Worm (Caenorhabditis elegans) whole organism, young adult: ENCODE data around the gene M60.4.

Experiments
- B0261.1 ChIP-seq: sonication (generic microtip); optimal IDR thresholded peaks from 2 replicates; lab custom pipeline; 2016; ENCODE audit warnings: mild to moderate bottlenecking, missing genetic modification characterization, moderate library complexity, missing compliant biosample characterization
- F33H1.4 ChIP-seq: fragments of 200-800 bp; sonication (Bioruptor generic); IDR thresholded peaks from 2 replicates; pipeline ENCODE4 v1.3.6; 2022; ENCODE audit warnings: missing genetic modification reagents, missing genetic modification characterization, missing compliant biosample characterization
- F39B2.1 ChIP-seq: fragments of 200-800 bp; sonication (Bioruptor generic); IDR thresholded peaks from 2 replicates; pipeline ENCODE4 v1.3.6; 2022; ENCODE audit warnings: missing genetic modification reagents, missing genetic modification characterization, missing compliant biosample characterization
- F57A8.1 ChIP-seq: fragments of 200-800 bp; sonication (Bioruptor generic); optimal IDR thresholded peaks from 2 replicates; lab custom pipeline; 2018; ENCODE audit warnings: mild to moderate bottlenecking, missing genetic modification characterization, moderate library complexity, missing compliant biosample characterization
- F57C9.4 ChIP-seq: sonication (generic microtip); optimal IDR thresholded peaks from 2 replicates; lab custom pipeline; 2017; ENCODE audit warnings: mild to moderate bottlenecking, missing genetic modification characterization, missing compliant biosample characterization
- K11D2.4 ChIP-seq: fragments of 200-800 bp; sonication (Bioruptor generic); IDR thresholded peaks from 2 replicates; pipeline ENCODE4 v1.3.6; 2022; ENCODE audit warnings: missing genetic modification reagents, missing genetic modification characterization, missing compliant biosample characterization
- K12H6.12 ChIP-seq: fragments of 200-800 bp; sonication (Bioruptor generic); optimal IDR thresholded peaks from 2 replicates; lab custom pipeline; 2018; ENCODE audit warnings: mild to moderate bottlenecking, missing genetic modification characterization, missing compliant biosample characterization
- T07F8.4 ChIP-seq: sonication (generic microtip); optimal IDR thresholded peaks from 2 replicates; lab custom pipeline; 2016; ENCODE audit warnings: mild to moderate bottlenecking, missing genetic modification characterization, moderate library complexity, missing compliant biosample characterization
- Y95B8A.8 ChIP-seq: fragments of 200-800 bp; sonication (Bioruptor generic); IDR thresholded peaks from 2 replicates; pipeline ENCODE4 v1.3.6; 2022; ENCODE audit warnings: missing genetic modification reagents, missing genetic modification characterization, missing compliant biosample characterization
- ZK185.1 ChIP-seq: sonication (generic microtip); optimal IDR thresholded peaks from 2 replicates; lab custom pipeline; 2016; ENCODE audit warnings: mild to moderate bottlenecking, missing genetic modification characterization, missing compliant biosample characterization; ENCODE audit not compliant: poor library complexity, severe bottlenecking
- ama-1 ChIP-seq, 3 experiments: fragments of 150-350 bp in 1 of 3; sonication (generic microtip) in 2 of 3; optimal IDR thresholded peaks; 2 replicates each; lab custom pipeline; 2014 to 2018; ENCODE audit warnings: missing biosample characterization in 2 of 3, missing genetic modification characterization in 2 of 3, missing genetic modification reagents in 2 of 3
- athp-1 ChIP-seq: sonication (generic microtip); optimal IDR thresholded peaks from 2 replicates; lab custom pipeline; 2017; ENCODE audit warnings: mild to moderate bottlenecking, missing genetic modification characterization, missing compliant biosample characterization
- attf-5 ChIP-seq: fragments of 200-800 bp; sonication (Bioruptor generic); optimal IDR thresholded peaks from 2 replicates; lab custom pipeline; 2018; ENCODE audit warnings: mild to moderate bottlenecking, missing genetic modification characterization, missing compliant biosample characterization
- cebp-1 ChIP-seq, 2 experiments: fragments of 200-800 bp in 1 of 2; sonication (Bioruptor generic) in 1 of 2; sonication (generic microtip) in 1 of 2; IDR thresholded peaks in 1 of 2; optimal IDR thresholded peaks in 1 of 2; 2 replicates each; pipeline versions ENCODE4 v1.3.6 to Lab custom; 2017 to 2022; ENCODE audit warnings: missing compliant biosample characterization in 2 of 2, missing genetic modification characterization in 2 of 2, mild to moderate bottlenecking in 1 of 2, missing genetic modification reagents in 1 of 2, moderate library complexity in 1 of 2
- ceh-27 ChIP-seq: fragments of 200-800 bp; sonication (Bioruptor generic); optimal IDR thresholded peaks from 2 replicates; lab custom pipeline; 2018; ENCODE audit warnings: mild to moderate bottlenecking, missing genetic modification characterization, moderate library complexity, missing compliant biosample characterization
- ceh-40 ChIP-seq: fragments of 200-800 bp; sonication (Bioruptor generic); IDR thresholded peaks from 2 replicates; pipeline ENCODE4 v1.3.6; 2022; ENCODE audit warnings: missing genetic modification characterization, missing compliant biosample characterization
- fkh-3 ChIP-seq: sonication (generic microtip); optimal IDR thresholded peaks from 2 replicates; lab custom pipeline; 2016; ENCODE audit warnings: mild to moderate bottlenecking, missing genetic modification characterization, missing compliant biosample characterization
- hmg-1.2 ChIP-seq: fragments of 200-800 bp; sonication (Bioruptor generic); IDR thresholded peaks from 2 replicates; pipeline ENCODE4 v1.3.6; 2022; ENCODE audit warnings: missing genetic modification reagents, missing genetic modification characterization, missing compliant biosample characterization
- lin-26 ChIP-seq: fragments of 200-800 bp; sonication (Bioruptor generic); IDR thresholded peaks from 2 replicates; pipeline ENCODE4 v1.3.6; 2022; ENCODE audit warnings: missing genetic modification reagents, missing genetic modification characterization, missing compliant biosample characterization
- lin-40 ChIP-seq: sonication (generic microtip); optimal IDR thresholded peaks from 2 replicates; lab custom pipeline; 2016; ENCODE audit warnings: missing genetic modification characterization, mild to moderate bottlenecking, missing compliant biosample characterization, missing genotype, missing genetic modification reagents
- lin-54 ChIP-seq: fragments of 200-800 bp; sonication (Bioruptor generic); optimal IDR thresholded peaks from 2 replicates; lab custom pipeline; 2018; ENCODE audit warnings: mild to moderate bottlenecking, missing genetic modification characterization, missing compliant biosample characterization
- lsl-1 ChIP-seq: fragments of 200-800 bp; sonication (Bioruptor generic); optimal IDR thresholded peaks from 2 replicates; lab custom pipeline; 2018; ENCODE audit warnings: mild to moderate bottlenecking, missing genetic modification characterization, moderate library complexity, missing compliant biosample characterization
- madf-6 ChIP-seq: fragments of 200-800 bp; sonication (Bioruptor generic); IDR thresholded peaks from 2 replicates; pipeline ENCODE4 v1.3.6; 2022; ENCODE audit warnings: missing genetic modification reagents, missing genetic modification characterization, missing compliant biosample characterization
- madf-8 ChIP-seq: fragments of 200-800 bp; sonication (Bioruptor generic); conservative IDR thresholded peaks from 2 replicates; pipeline ENCODE4 v1.3.6; 2022; ENCODE audit warnings: missing genetic modification reagents, missing genetic modification characterization, missing compliant biosample characterization
- mel-28 ChIP-seq: sonication (generic microtip); optimal IDR thresholded peaks from 2 replicates; lab custom pipeline; 2016; ENCODE audit warnings: borderline replicate concordance, mild to moderate bottlenecking, missing genetic modification characterization, missing compliant biosample characterization
- nhr-179 ChIP-seq: sonication (generic microtip); optimal IDR thresholded peaks from 2 replicates; lab custom pipeline; 2016; ENCODE audit warnings: mild to moderate bottlenecking, missing genetic modification characterization, missing compliant biosample characterization
- pha-4 ChIP-seq: fragments of 150-350 bp; sonication (generic microtip); optimal IDR thresholded peaks from 2 replicates; lab custom pipeline; 2014; ENCODE audit warnings: missing biosample characterization, missing genetic modification reagents, missing genetic modification characterization
- sdz-38 ChIP-seq: sonication (generic microtip); optimal IDR thresholded peaks from 2 replicates; lab custom pipeline; 2016; ENCODE audit warnings: missing genotype, missing genetic modification characterization, missing compliant biosample characterization
- sptf-2 ChIP-seq: fragments of 200-800 bp; sonication (Bioruptor generic); optimal IDR thresholded peaks from 2 replicates; lab custom pipeline; 2018; ENCODE audit warnings: mild to moderate bottlenecking, missing genetic modification characterization, missing compliant biosample characterization
- unc-62 ChIP-seq: fragments of 150-350 bp; optimal IDR thresholded peaks from 2 replicates; lab custom pipeline; 2014; ENCODE audit warnings: missing biosample characterization, missing genetic modification reagents, missing genetic modification characterization
- xnd-1 ChIP-seq: sonication (generic microtip); optimal IDR thresholded peaks from 2 replicates; lab custom pipeline; 2016; ENCODE audit warnings: missing genotype, missing genetic modification reagents, missing genetic modification characterization, missing compliant biosample characterization
- zim-3 ChIP-seq: sonication (generic microtip); optimal IDR thresholded peaks from 2 replicates; lab custom pipeline; 2017; ENCODE audit warnings: mild to moderate bottlenecking, missing genetic modification characterization, moderate library complexity, missing compliant biosample characterization
- ztf-26 ChIP-seq: sonication (generic microtip); optimal IDR thresholded peaks from 2 replicates; lab custom pipeline; 2017; ENCODE audit warnings: missing genetic modification characterization, missing compliant biosample characterization
- ztf-28 ChIP-seq: fragments of 200-800 bp; sonication (Bioruptor generic); IDR thresholded peaks from 2 replicates; pipeline ENCODE4 v1.3.6; 2022; ENCODE audit warnings: missing genetic modification reagents, missing genetic modification characterization, missing compliant biosample characterization

M60.4 gene

DNA sequence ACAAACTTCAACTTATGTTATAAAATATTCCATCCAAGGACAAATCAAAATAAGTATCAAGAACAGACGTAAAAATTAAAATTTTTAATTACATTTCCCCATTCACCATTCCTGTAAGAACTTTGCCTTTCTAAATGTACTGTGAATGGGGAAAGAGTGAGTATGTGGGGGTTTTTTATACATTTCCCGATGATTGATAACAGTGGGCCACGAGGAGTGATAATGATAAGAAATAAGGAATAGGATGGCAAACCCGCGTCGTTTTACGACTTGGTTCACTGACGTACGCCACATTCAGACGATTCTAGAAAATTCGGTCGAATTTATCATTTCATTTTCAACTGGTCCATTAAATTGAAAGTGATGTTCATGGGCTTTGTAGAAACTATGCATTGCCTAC lies 25.1 kb downstream of the M60.4 start, which contains the start of gene cdd-1 (continued):
- TF ChIP-seq fkh-3 (tag; lab: Kevin White, UChicago): no peak
- TF ChIP-seq F39B2.1: no peak
- TF ChIP-seq F57C9.4 (tag; lab: Kevin White, UChicago): no peak
- no peak for TF ChIP-seq sptf-2 (GFP tag; lab: Kevin White, UChicago)
- no peak for TF ChIP-seq B0261.1 (tag; lab: Kevin White, UChicago)
- peak; percentile 50 for TF ChIP-seq lin-40 (tag; lab: Kevin White, UChicago)
- no peak for TF ChIP-seq F33H1.4 (GFP tag; lab: Robert Waterston, UW)
- no peak for TF ChIP-seq madf-6 (GFP tag; lab: Robert Waterston, UW)
- no peak for TF ChIP-seq lin-54 (GFP tag; lab: Kevin White, UChicago)
- TF ChIP-seq ama-1 (optimal IDR thresholded peaks at IDR 0.05; lab: Kevin White, UChicago): no peak
- no peak for TF ChIP-seq ama-1 (GFP tag; optimal IDR thresholded peaks at IDR 0.05; lab: Kevin White, UChicago)
- TF ChIP-seq ceh-40 (GFP tag; lab: Robert Waterston, UW): no peak
- TF ChIP-seq attf-5 (GFP tag; lab: Kevin White, UChicago): no peak
- TF ChIP-seq ztf-28: no peak
- TF ChIP-seq nhr-179 (tag; lab: Kevin White, UChicago): no peak
- TF ChIP-seq mel-28 (tag; lab: Kevin White, UChicago): no peak
- TF ChIP-seq Y95B8A.8: no peak
- no peak for TF ChIP-seq pha-4 (tag; lab: Kevin White, UChicago)

DNA sequence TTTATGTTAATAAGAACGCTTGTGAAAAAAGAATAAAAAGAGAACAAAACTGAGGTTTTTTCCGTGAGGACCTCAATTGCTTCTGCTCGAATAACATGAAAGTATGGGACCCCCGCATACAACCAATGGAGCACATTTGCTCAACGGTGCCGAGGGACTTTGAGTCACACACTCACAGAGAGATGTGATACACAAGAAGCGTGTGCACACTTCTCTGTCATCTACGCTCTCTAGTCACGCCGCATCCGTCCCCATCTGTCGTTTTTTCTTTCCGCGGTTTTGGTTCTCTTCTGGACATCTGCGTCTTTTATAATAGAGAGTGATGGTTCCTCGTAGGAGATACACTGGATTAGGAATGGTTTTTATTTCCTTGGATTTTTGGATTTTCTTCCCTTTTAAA lies 30.2 kb downstream of the M60.4 start:
- no peak for TF ChIP-seq ama-1 (optimal IDR thresholded peaks at IDR 0.05; lab: Kevin White, UChicago)
- TF ChIP-seq ama-1 (GFP tag; optimal IDR thresholded peaks at IDR 0.05; lab: Kevin White, UChicago): no peak
- peak; percentile 22 for TF ChIP-seq ceh-27 (GFP tag; lab: Kevin White, UChicago)
- peak; percentile 41; the same call in 1 of the 2 replicates for TF ChIP-seq K11D2.4 (GFP tag; lab: Robert Waterston, UW)
- peak; percentile 21; the same call in 1 of the 2 replicates for TF ChIP-seq hmg-1.2 (GFP tag; lab: Robert Waterston, UW)
- TF ChIP-seq K12H6.12 (tag; lab: Kevin White, UChicago): peak; percentile 12
- no peak for TF ChIP-seq unc-62

DNA sequence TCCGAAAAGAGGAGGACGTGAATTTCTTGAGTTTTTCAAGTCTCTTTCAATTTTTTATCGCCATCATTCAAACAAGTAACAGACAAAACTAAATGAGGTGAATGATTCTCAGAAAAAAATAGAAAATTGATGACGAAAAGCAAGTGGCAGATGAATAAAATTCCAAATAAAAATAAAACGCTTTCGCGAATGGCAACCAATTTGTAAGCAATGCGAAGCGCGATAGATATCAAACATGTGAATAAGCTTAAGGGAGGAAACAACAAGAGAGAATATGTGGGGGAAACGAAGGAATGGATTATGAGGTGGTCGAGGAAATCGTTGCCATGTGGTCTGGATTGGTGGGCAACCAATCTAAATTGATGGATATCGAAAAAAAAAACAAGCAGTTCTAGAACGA lies 31.6 kb downstream of the M60.4 start:
- TF ChIP-seq madf-8 (GFP tag; lab: Robert Waterston, UW) (no peak), fkh-3 (tag; lab: Kevin White, UChicago) (no peak), xnd-1 (tag; lab: Kevin White, UChicago) (no peak), ZK185.1 (tag; lab: Kevin White, UChicago) (no peak), sdz-38 (no peak), athp-1 (tag; lab: Kevin White, UChicago) (no peak), lsl-1 (no peak), zim-3 (tag; lab: Kevin White, UChicago) (no peak), K12H6.12 (tag; lab: Kevin White, UChicago) (no peak), lin-26 (GFP tag; lab: Robert Waterston, UW) (no peak), F57A8.1 (GFP tag; lab: Kevin White, UChicago) (no peak), nhr-179 (tag; lab: Kevin White, UChicago) (no peak), T07F8.4 (tag; lab: Kevin White, UChicago) (no peak), cebp-1 (GFP tag; IDR thresholded peaks at IDR 0.05; lab: Robert Waterston, UW) (no peak), cebp-1 (tag; optimal IDR thresholded peaks at IDR 0.05; lab: Kevin White, UChicago) (no peak), ztf-26 (tag; lab: Kevin White, UChicago) (no peak)
